Fruit fly (Drosophila melanogaster) whole organism, larva: ENCODE measurements around the gene CG15814.
"Not testable (repeated sequence)": the region's sequence is repeated elsewhere in the genome, so short reads cannot be mapped to it uniquely, and the experiment has no call there.

ENCODE experiments used
- noc ChIP-seq: fragments of 200-800 bp; sonication (Bioruptor generic); optimal IDR thresholded peaks from 3 replicates; lab custom pipeline; 2019; ENCODE audit warnings: missing biosample characterization, mild to moderate bottlenecking, missing genetic modification characterization, moderate library complexity

CG15814 gene

DNA sequence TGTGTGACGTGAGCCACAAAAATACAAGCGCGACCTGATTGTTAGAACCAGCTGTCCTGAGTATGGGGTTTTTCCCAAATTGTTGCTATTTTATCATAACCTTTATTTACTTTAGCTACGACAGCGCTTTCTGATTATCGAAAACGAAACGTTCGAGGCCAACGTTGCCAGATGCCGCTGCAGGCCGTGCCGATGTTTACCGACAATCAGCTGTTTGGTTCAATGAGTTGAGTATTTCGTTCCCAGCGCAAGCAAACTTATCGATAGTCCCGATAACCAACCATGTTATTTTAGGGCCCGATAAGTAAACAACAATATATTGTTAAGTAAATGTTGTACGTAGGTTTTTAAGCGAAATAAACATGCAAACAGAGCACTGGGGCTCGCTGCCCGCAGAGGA is at the start of gene CG15814, which contains the start of gene Spt7:
Gene CG15814 (minus strand): TSS at position 164 of the 400 bp plus-strand sequence.
Gene Spt7 (plus strand): TSS at position 282 of the 400 bp plus-strand sequence.
- TF ChIP-seq noc (tag; lab: Kevin White, UChicago): peak; percentile 45

DNA sequence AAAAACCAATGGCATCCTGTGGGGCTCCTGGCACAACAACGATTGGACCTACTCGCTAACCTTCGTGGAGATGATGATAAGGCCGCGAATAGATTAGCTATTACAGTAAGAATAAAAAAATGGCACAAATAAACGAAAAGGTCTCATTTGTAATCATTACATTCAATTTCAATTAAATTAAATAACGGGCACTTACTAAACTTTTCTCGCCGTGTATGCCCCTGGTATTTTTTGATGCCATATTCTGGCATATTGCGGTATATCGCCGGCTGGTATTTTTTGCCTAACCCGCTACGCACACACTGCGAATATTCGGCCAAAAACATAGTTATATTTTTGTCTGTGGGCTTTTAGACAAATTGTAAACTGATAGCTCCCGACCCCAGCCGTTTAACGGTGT is 49.3 kb upstream of the CG15814 start, which contains the start of gene Gss2:
Gene Gss2 (plus strand): TSS at position 301 of the 400 bp plus-strand sequence.
- TF ChIP-seq noc (tag; lab: Kevin White, UChicago): not testable (repeated sequence)

- not testable (repeated sequence) for TF ChIP-seq noc (tag; lab: Kevin White, UChicago)
Observed at dm6 chrX:17889247-17889646, 39.1 kb upstream of the CG15814 start, which contains the start of gene Gss1. Gene Gss1 (plus strand): TSS chrX:17889547.

DNA sequence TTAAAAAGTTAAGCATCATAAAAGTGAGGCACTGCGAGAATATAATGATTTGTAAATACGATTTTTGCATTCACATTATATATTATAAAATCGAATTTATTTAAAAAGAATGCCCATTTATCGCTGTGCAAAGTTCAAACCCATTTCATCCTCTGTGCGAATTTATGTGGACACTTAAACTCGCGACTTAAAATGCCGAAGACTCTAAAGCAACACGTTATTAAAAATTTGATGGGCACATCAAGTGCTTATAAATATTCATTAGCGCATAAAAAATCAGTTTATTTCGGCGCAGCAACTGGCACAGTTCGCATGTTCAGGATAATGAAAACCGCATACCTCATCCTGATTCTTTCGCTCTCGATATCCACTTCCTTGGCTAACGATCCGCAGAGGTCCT is 37.7 kb upstream of the CG15814 start, which contains the start of gene CG6788:
Gene CG6788 (plus strand): TSS at position 301 of the 400 bp plus-strand sequence.
- TF ChIP-seq noc (tag; lab: Kevin White, UChicago): no peak

dm6 chrX:17887208-17887627 is 37.1 kb upstream of the CG15814 start, which contains the start of gene mnb:
Gene mnb (minus strand): TSS chrX:17887222.
- TF ChIP-seq noc (tag; lab: Kevin White, UChicago): no peak

dm6 chrX:17886449-17887207 is 36.5 kb upstream of the CG15814 start:
- no peak for TF ChIP-seq noc (tag; lab: Kevin White, UChicago)

DNA sequence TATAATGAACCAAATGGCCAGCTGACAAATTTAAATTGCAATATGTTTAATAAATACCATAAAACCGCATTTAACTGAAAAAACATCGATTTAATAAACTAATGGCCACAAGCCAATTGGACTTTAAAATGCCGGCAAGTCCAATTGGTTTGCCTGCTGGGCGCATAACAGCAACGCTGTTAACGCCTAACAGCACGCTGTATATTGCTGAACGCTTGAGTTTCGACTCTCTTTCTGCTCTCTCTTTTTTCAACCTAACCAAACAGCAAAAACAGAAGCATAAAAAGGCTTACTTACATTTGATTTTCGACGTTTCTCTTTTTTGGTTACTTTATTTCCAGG is 35.9 kb upstream of the CG15814 start:
- no peak for TF ChIP-seq noc (tag; lab: Kevin White, UChicago)

DNA sequence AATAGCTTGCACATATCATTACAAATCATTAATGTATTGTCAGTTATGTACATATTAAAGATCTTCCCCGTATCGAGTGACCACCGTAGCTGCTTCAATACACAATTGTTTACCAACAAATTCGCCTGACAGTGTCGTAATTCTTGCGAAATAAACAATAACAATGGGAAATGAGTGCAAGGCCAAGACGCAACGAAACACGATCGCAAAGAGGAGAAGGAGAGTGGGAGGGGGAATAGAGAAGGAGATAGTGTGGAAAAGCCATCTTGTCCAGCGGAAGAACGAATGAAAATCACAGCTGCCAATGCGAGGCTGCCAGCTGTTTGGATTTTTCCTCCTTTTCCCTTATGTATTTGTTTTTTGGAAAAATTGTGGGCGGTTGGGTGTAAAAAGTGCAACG is 35.2 kb upstream of the CG15814 start:
- no peak for TF ChIP-seq noc (tag; lab: Kevin White, UChicago)

DNA sequence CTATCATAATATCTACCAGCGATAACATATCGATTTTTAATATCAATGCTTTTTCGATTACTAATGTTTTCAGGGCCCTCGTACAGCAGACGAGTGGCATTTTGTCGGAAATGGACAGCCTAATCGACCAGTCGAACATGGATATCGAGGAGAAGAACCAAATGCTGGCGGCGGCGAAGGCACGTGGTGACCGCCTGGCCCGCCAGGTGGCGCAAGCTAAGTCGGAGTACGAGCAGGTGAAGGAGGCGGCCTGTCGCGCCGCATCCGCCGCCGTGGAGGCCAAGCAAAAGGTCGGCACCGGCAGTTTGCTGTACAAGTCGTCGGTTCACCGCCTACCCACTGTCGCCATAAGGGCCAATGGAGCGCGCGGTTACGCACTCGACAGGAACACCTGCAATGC is 34.4 kb upstream of the CG15814 start:
- TF ChIP-seq noc (tag; lab: Kevin White, UChicago): no peak

- TF ChIP-seq noc (tag; lab: Kevin White, UChicago): no peak
Observed at dm6 chrX:17883418-17883817, 33.3 kb upstream of the CG15814 start, which contains the start of gene CG12985. Gene CG12985 (plus strand): TSS chrX:17883718.

- no peak for TF ChIP-seq noc (tag; lab: Kevin White, UChicago)
Observed at dm6 chrX:17882769-17883168, 32.6 kb upstream of the CG15814 start.

DNA sequence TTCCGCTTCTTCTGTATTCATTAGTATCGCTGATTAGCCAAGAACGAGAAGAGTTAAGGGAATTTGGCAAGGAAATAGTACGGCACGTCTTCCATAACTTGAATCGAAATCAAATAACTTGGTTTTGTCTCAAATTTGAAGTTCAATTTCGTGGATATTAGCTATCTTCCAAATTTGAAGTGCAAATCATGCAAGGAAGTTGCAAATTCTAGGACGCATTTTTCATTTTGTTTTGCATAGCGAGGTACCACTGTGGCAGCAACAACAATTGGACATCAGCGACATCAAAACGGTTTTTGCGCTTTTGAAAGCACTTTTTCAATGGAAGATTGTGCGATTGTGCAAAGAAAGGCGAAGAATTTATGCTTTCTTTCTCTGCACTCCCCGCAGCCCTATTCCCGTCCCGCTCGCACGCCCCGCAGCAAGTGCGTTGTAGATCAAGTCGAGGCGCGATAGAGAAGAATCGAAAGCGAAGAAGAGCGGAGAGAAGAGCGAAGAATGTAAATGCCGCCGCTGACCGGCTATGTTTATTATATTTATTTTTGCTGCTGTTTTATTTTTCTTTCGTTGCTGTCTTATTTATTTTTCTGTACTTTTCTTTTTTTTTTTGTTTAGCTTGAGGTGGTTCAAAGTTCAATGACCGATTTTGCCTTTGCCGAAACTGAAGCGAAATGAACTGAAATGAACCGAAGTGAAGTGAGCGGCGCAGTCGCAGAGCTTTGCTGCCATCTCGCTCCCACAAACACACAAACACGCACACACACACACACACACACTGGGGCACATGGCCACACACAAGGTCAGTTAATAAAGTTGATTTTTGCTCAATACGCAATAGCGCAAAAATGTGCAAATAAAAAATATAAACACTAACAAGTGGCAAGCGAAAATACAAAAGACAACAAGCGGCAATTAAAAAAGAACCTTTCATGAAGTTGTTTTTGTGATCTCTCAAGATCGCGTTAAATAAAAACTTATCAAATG is 31.3 kb upstream of the CG15814 start:
- peak; percentile 91 for TF ChIP-seq noc (tag; lab: Kevin White, UChicago)

dm6 chrX:17880269-17880889 is 30.2 kb upstream of the CG15814 start:
- TF ChIP-seq noc (tag; lab: Kevin White, UChicago): peak; percentile 99

DNA sequence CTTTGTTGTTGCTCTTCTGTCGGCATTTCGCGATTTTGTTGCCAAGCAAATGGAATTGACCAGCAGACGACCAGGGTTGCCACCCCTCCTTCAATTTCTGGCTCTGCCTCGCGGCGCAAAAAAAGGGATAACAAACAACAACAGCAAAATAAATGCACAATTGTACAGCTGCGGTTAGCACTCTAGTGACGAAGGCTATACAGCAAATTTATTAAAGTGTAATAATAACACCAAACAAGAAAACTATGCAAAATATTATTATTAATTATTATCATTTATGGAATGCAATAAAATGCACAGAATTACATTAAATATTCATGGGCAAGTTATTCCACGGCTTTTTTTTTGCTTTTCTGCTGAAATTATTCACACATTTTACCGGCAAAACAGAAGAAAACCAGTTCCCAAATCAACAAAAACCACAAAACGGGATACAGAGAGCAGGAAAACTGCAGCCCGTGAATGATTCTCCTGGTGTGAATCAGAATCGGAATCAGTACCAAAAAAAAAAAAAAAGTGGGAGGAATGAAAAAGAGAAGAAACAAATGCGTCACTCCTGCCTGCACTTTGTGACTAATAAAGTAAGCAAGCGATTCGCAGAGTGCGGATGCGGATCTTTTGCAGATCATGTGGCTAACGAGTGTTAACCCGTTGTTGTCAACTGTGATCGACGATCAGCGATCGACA is 29.2 kb upstream of the CG15814 start:
- no peak for TF ChIP-seq noc (tag; lab: Kevin White, UChicago)

dm6 chrX:17878632-17879033 is 28.5 kb upstream of the CG15814 start:
- TF ChIP-seq noc (tag; lab: Kevin White, UChicago): no peak
